Worm (Caenorhabditis elegans) whole organism, L3 larva: ENCODE measurements around the gene fbxb-24.

ENCODE experiments used
- R02D3.7 ChIP-seq: fragments of 150-350 bp; optimal IDR thresholded peaks from 2 replicates; lab custom pipeline; 2014; ENCODE audit warnings: missing biosample characterization, missing genetic modification characterization
- ZK546.5 ChIP-seq: sonication (generic microtip); optimal IDR thresholded peaks from 2 replicates; lab custom pipeline; 2017; ENCODE audit warnings: missing biosample characterization, missing genetic modification characterization
- aly-2 ChIP-seq: fragments of 150-350 bp; optimal IDR thresholded peaks from 2 replicates; lab custom pipeline; 2014; ENCODE audit warnings: missing biosample characterization, missing genetic modification characterization
- ama-1 ChIP-seq: fragments of 150-350 bp; optimal IDR thresholded peaks from 2 replicates; lab custom pipeline; 2018
- ceh-16 ChIP-seq: sonication (generic microtip); optimal IDR thresholded peaks from 2 replicates; lab custom pipeline; 2017; ENCODE audit warnings: missing biosample characterization, missing genetic modification characterization
- ceh-28 ChIP-seq: fragments of 150-350 bp; optimal IDR thresholded peaks from 2 replicates; lab custom pipeline; 2014; ENCODE audit warnings: missing biosample characterization, missing genetic modification reagents, missing genetic modification characterization
- ceh-82 ChIP-seq: fragments of 150-350 bp; optimal IDR thresholded peaks from 2 replicates; lab custom pipeline; 2014; ENCODE audit warnings: missing biosample characterization, missing genetic modification characterization
- ceh-9 ChIP-seq: sonication (generic microtip); optimal IDR thresholded peaks from 2 replicates; lab custom pipeline; 2018; ENCODE audit warnings: missing biosample characterization, missing genetic modification characterization
- daf-12 ChIP-seq: fragments of 150-350 bp; optimal IDR thresholded peaks from 2 replicates; lab custom pipeline; 2014; ENCODE audit warnings: missing biosample characterization, missing genetic modification reagents, missing genetic modification characterization
- egl-27 ChIP-seq: sonication (generic microtip); optimal IDR thresholded peaks from 4 replicates; lab custom pipeline; 2017; ENCODE audit warnings: missing biosample characterization, missing genetic modification reagents, missing genetic modification characterization
- elt-1 ChIP-seq: fragments of 150-350 bp; optimal IDR thresholded peaks from 2 replicates; lab custom pipeline; 2014; ENCODE audit warnings: missing biosample characterization, missing genetic modification characterization
- elt-2 ChIP-seq: sonication (generic microtip); optimal IDR thresholded peaks from 2 replicates; lab custom pipeline; 2016; ENCODE audit warnings: missing genetic modification reagents, mild to moderate bottlenecking, missing genetic modification characterization, missing compliant biosample characterization
- elt-3 ChIP-seq, 3 experiments: fragments of 150-350 bp in 1 of 3; sonication (generic microtip) in 2 of 3; optimal IDR thresholded peaks; 2 replicates in 2 of 3; 4 replicates in 1 of 3; lab custom pipeline; 2014 to 2017; ENCODE audit warnings: missing biosample characterization in 3 of 3, missing genetic modification characterization in 3 of 3
- eor-1 ChIP-seq, 2 experiments: fragments of 150-350 bp; optimal IDR thresholded peaks; 2 replicates each; lab custom pipeline; 2014 to 2018; ENCODE audit warnings: missing biosample characterization in 2 of 2, missing genetic modification characterization in 2 of 2
- fkh-10 ChIP-seq: sonication (generic microtip); optimal IDR thresholded peaks from 2 replicates; lab custom pipeline; 2017; ENCODE audit warnings: missing biosample characterization, missing genetic modification reagents, missing genetic modification characterization
- fkh-2 ChIP-seq: fragments of 150-350 bp; optimal IDR thresholded peaks from 2 replicates; lab custom pipeline; 2014; ENCODE audit warnings: missing biosample characterization, missing genetic modification reagents, missing genetic modification characterization
- hmg-11 ChIP-seq: sonication (generic microtip); optimal IDR thresholded peaks from 2 replicates; lab custom pipeline; 2016; ENCODE audit warnings: missing genetic modification characterization, missing compliant biosample characterization
- lin-15B ChIP-seq: fragments of 150-350 bp; optimal IDR thresholded peaks from 2 replicates; lab custom pipeline; 2014; ENCODE audit warnings: missing biosample characterization, missing genetic modification characterization
- lin-39 ChIP-seq: fragments of 150-350 bp; optimal IDR thresholded peaks from 2 replicates; lab custom pipeline; 2018; ENCODE audit warnings: missing biosample characterization, missing genetic modification reagents, missing genetic modification characterization
- lsy-12 ChIP-seq: sonication (generic microtip); optimal IDR thresholded peaks from 2 replicates; lab custom pipeline; 2016; ENCODE audit warnings: mild to moderate bottlenecking, missing genetic modification characterization, missing compliant biosample characterization
- mml-1 ChIP-seq: fragments of 150-350 bp; sonication (generic microtip); optimal IDR thresholded peaks from 3 replicates; lab custom pipeline; 2014; ENCODE audit warnings: missing biosample characterization, missing genetic modification characterization
- nfya-1 ChIP-seq: sonication (generic microtip); optimal IDR thresholded peaks from 2 replicates; lab custom pipeline; 2017; ENCODE audit warnings: missing genetic modification characterization, mild to moderate bottlenecking, missing compliant biosample characterization, antibody characterized with exemption, moderate library complexity; ENCODE audit not compliant: insufficient read depth
- nhr-11 ChIP-seq: fragments of 150-350 bp; optimal IDR thresholded peaks from 2 replicates; lab custom pipeline; 2014; ENCODE audit warnings: missing biosample characterization, missing genetic modification characterization
- nhr-23 ChIP-seq: fragments of 150-350 bp; optimal IDR thresholded peaks from 2 replicates; lab custom pipeline; 2014; ENCODE audit warnings: missing biosample characterization, missing genetic modification reagents, missing genetic modification characterization
- nhr-237 ChIP-seq: fragments of 150-350 bp; optimal IDR thresholded peaks from 2 replicates; lab custom pipeline; 2014; ENCODE audit warnings: missing biosample characterization, missing genetic modification characterization
- nhr-25 ChIP-seq: sonication (generic microtip); optimal IDR thresholded peaks from 2 replicates; lab custom pipeline; 2017; ENCODE audit warnings: missing biosample characterization, missing genetic modification characterization
- nhr-28 ChIP-seq: fragments of 150-350 bp; optimal IDR thresholded peaks from 2 replicates; lab custom pipeline; 2014; ENCODE audit warnings: missing biosample characterization, missing genetic modification characterization
- nhr-43 ChIP-seq: sonication (generic microtip); optimal IDR thresholded peaks from 2 replicates; lab custom pipeline; 2016; ENCODE audit warnings: mild to moderate bottlenecking, missing genetic modification characterization, missing compliant biosample characterization; ENCODE audit not compliant: poor library complexity, severe bottlenecking
- nhr-67 ChIP-seq: fragments of 150-350 bp; optimal IDR thresholded peaks from 2 replicates; lab custom pipeline; 2014; ENCODE audit warnings: missing biosample characterization, missing genetic modification characterization
- nhr-76 ChIP-seq: fragments of 150-350 bp; sonication (generic microtip); optimal IDR thresholded peaks from 5 replicates; lab custom pipeline; 2014; ENCODE audit warnings: missing biosample characterization, missing genetic modification characterization
- nhr-77 ChIP-seq: fragments of 150-350 bp; optimal IDR thresholded peaks from 2 replicates; lab custom pipeline; 2014; ENCODE audit warnings: missing biosample characterization, missing genetic modification characterization
- pha-4 ChIP-seq: fragments of 150-350 bp; optimal IDR thresholded peaks from 2 replicates; lab custom pipeline; 2014; ENCODE audit warnings: missing biosample characterization, missing genetic modification reagents, missing genetic modification characterization
- pqm-1 ChIP-seq: fragments of 150-350 bp; optimal IDR thresholded peaks from 2 replicates; lab custom pipeline; 2017; ENCODE audit warnings: missing biosample characterization, missing genetic modification characterization, inconsistent platforms
- sea-2 ChIP-seq: fragments of 150-350 bp; sonication (generic microtip); optimal IDR thresholded peaks from 4 replicates; lab custom pipeline; 2014; ENCODE audit warnings: missing biosample characterization, missing genetic modification reagents, missing genetic modification characterization
- skn-1 ChIP-seq: fragments of 150-350 bp; optimal IDR thresholded peaks from 2 replicates; lab custom pipeline; 2014; ENCODE audit warnings: missing biosample characterization, missing genetic modification characterization
- snpc-4 ChIP-seq: fragments of 150-350 bp; optimal IDR thresholded peaks from 2 replicates; lab custom pipeline; 2014; ENCODE audit warnings: missing biosample characterization, missing genetic modification characterization
- unc-39 ChIP-seq: sonication (generic microtip); optimal IDR thresholded peaks from 4 replicates; lab custom pipeline; 2017; ENCODE audit warnings: missing biosample characterization, missing genetic modification characterization
- unc-62 ChIP-seq: fragments of 150-350 bp; sonication (generic microtip); optimal IDR thresholded peaks from 4 replicates; lab custom pipeline; 2014; ENCODE audit warnings: missing biosample characterization, missing genetic modification reagents, missing genetic modification characterization
- zag-1 ChIP-seq: fragments of 150-350 bp; optimal IDR thresholded peaks from 2 replicates; lab custom pipeline; 2014; ENCODE audit warnings: missing biosample characterization, missing genetic modification characterization
- ztf-11 ChIP-seq: fragments of 150-350 bp; optimal IDR thresholded peaks from 2 replicates; lab custom pipeline; 2014; ENCODE audit warnings: missing biosample characterization, missing genetic modification characterization
- ztf-4 ChIP-seq: fragments of 150-350 bp; optimal IDR thresholded peaks from 2 replicates; lab custom pipeline; 2014; ENCODE audit warnings: missing biosample characterization, missing genetic modification characterization

The fbxb-24 gene

DNA sequence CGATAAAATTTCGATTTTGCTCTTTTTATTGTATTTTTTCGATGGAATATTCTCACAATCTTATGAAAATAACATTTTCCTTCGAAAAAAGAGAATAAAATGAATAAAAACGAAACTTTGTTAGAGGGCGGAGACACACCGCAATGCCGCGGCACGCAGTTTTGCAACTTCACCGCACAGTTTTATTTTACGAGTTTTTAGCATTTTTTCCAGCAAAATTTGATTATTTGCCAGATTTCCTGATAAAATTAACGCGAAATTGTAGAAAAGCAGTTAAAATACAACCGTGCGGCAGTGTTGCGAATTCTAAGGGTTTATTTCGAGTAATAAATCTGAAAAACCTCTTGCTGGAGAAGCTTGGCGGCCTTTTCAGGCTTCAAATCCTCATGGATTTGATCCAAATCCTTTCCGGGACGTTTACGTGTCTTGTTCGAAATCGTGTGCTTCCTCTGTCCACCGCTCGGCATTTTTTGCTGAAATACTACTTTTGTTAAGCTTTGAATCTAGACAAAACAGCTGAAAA lies 9.5 kb downstream of the fbxb-24 start, which contains the start of gene znf-593:
Gene znf-593 (minus strand): TSS at position 473 of the 523 bp plus-strand sequence.
- TF ChIP-seq pha-4 (tag; lab: Kevin White, UChicago) (peak; percentile 32), ama-1 (lab: Kevin White, UChicago) (peak; percentile 1), hmg-11 (tag; lab: Kevin White, UChicago) (peak; percentile 50), pqm-1 (no peak), nhr-43 (tag; lab: Kevin White, UChicago) (peak; percentile 56), elt-3 (tag; optimal IDR thresholded peaks at IDR 0.05; lab: Kevin White, UChicago) (no peak), lin-39 (tag; lab: Kevin White, UChicago) (no peak), elt-2 (tag; lab: Kevin White, UChicago) (peak; percentile 23), snpc-4 (no peak)

DNA sequence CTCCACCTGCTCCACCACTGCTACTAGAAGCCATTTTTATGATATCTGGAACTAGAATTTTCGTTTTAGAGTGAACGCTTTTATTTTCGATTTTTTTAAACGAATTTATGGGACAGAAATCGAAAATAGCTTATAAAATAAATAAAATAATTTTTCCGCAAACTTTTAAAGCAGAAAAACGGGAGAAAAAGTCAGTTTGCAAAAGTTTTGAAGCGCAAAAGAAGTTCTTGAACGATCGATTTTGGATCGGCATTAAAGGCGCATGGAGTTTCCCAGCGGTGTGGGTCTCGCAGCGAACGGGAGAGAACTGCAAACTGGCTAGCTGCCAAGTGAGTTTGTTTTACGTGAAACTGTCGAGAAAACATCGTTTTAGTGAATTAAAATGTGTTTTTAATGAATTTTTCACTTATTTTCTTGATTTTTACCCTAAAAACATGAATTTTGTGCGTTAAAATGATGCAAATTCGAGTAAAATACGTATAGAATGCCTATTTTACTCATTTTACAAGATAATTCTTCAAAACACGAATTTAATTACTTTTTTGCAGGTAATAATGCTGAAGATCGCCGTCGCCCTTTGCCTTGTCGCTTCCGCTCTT lies 11.5 kb downstream of the fbxb-24 start, which contains the start of the genes ccf-1 and trap-4:
Gene ccf-1 (minus strand): TSS at position 51 of the 599 bp plus-strand sequence.
Gene trap-4 (plus strand): TSS at position 549 of the 599 bp plus-strand sequence.
- TF ChIP-seq aly-2 (tag; lab: Kevin White, UChicago) (no peak), unc-39 (tag; lab: Kevin White, UChicago) (no peak), nhr-67 (tag; lab: Kevin White, UChicago) (no peak), elt-3 (tag; optimal IDR thresholded peaks at IDR 0.05; lab: Kevin White, UChicago) (no peak), pha-4 (tag; lab: Kevin White, UChicago) (peak; percentile 76), ceh-9 (tag; lab: Kevin White, UChicago) (no peak), lin-15B (tag; lab: Kevin White, UChicago) (peak; percentile 76), elt-1 (tag; lab: Kevin White, UChicago) (no peak), ceh-82 (tag; lab: Kevin White, UChicago) (no peak), unc-62 (GFP tag; lab: Kevin White, UChicago) (no peak), skn-1 (tag; lab: Kevin White, UChicago) (no peak), fkh-2 (no peak), sea-2 (GFP tag; lab: Kevin White, UChicago) (no peak), ztf-11 (tag; lab: Kevin White, UChicago) (no peak), zag-1 (tag; lab: Kevin White, UChicago) (no peak), ceh-16 (no peak), eor-1 (tag; optimal IDR thresholded peaks at IDR 0.05; lab: Kevin White, UChicago) (no peak), nhr-43 (tag; lab: Kevin White, UChicago) (no peak), nhr-23 (tag; lab: Kevin White, UChicago) (peak; percentile 61), nhr-76 (tag; lab: Kevin White, UChicago) (no peak), mml-1 (no peak), ZK546.5 (tag; lab: Kevin White, UChicago) (no peak), fkh-10 (GFP tag; lab: Kevin White, UChicago) (no peak), snpc-4 (peak; percentile 54), nhr-77 (no peak), daf-12 (no peak), ztf-4 (tag; lab: Kevin White, UChicago) (no peak), nfya-1 (tag; lab: Kevin White, UChicago) (peak; percentile 89), elt-2 (tag; lab: Kevin White, UChicago) (peak; percentile 26), nhr-237 (no peak), egl-27 (tag; lab: Kevin White, UChicago) (no peak), lsy-12 (no peak), nhr-28 (tag; lab: Kevin White, UChicago) (no peak), ceh-28 (tag; lab: Kevin White, UChicago) (peak; percentile 66), hmg-11 (tag; lab: Kevin White, UChicago) (peak; percentile 22), lin-39 (tag; lab: Kevin White, UChicago) (peak; percentile 35), nhr-25 (tag; lab: Kevin White, UChicago) (peak; percentile 66), nhr-11 (tag; lab: Kevin White, UChicago) (no peak), R02D3.7 (tag; lab: Kevin White, UChicago) (peak; percentile 1), pqm-1 (peak; percentile 14)
- TF ChIP-seq, all 47 proteins: peak for 12
